Worm (Caenorhabditis elegans) whole organism, L4/young adult: Measurements from ENCODE around the gene oac-54.

Experiments used
- W03F9.2 ChIP-seq: fragments of 150-350 bp; optimal IDR thresholded peaks from 2 replicates; lab custom pipeline; 2014; ENCODE audit warnings: missing biosample characterization, missing genetic modification characterization
- dao-5 ChIP-seq: sonication (generic microtip); optimal IDR thresholded peaks from 2 replicates; lab custom pipeline; 2016; ENCODE audit warnings: missing genotype, missing genetic modification characterization, moderate library complexity, missing compliant biosample characterization
- him-1 ChIP-seq: sonication (generic microtip); optimal IDR thresholded peaks from 2 replicates; lab custom pipeline; 2016; ENCODE audit warnings: missing genotype, missing genetic modification reagents, missing genetic modification characterization, missing compliant biosample characterization

The oac-54 gene

DNA sequence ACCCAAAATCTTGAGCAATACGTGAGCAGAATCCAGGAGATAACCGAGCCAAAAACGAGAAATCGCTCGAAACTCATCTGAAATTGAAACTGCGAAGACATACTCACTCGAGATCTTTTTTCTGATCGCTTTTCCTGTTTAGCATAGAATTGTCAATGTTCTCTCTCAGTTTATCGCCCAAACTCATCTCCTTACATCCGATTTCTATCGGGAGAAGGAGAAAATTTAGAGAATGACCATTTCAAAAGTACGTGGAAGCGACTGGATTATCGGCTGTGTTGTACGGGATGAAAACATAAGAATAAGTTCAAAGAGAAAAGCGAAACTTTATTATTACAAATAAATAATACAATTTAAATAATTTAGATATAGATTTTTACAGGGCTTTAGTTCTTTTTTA is 14.9 kb downstream of the oac-54 start, which contains the start of gene T23G7.2:
TSS of gene T23G7.2 (minus strand) at position 101 of the 400 bp plus-strand sequence.
- no peak for TF ChIP-seq him-1 (tag; lab: Kevin White, UChicago)
- no peak for TF ChIP-seq dao-5
- no peak for TF ChIP-seq W03F9.2 (tag; lab: Kevin White, UChicago)

DNA sequence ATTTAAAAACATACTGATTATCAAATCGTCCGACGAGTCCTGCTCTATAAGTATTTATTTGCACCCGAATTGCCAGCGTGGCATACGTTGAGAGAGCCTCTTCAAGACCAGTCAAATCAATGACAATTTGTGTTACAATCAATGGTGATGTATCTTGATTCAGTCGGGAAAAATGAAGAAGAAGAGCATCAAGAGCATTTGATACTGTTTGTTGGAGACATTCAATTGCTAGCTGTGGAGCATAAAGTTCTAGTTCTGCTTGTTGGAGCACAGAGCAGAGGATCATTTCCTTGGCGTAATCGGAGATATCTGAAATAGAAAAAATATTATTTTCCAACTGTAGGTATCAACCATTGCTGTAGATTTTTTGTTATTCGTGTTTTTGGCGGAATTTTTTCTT is 15.6 kb downstream of the oac-54 start:
- TF ChIP-seq dao-5 (no peak), him-1 (tag; lab: Kevin White, UChicago) (no peak), W03F9.2 (tag; lab: Kevin White, UChicago) (no peak)

DNA sequence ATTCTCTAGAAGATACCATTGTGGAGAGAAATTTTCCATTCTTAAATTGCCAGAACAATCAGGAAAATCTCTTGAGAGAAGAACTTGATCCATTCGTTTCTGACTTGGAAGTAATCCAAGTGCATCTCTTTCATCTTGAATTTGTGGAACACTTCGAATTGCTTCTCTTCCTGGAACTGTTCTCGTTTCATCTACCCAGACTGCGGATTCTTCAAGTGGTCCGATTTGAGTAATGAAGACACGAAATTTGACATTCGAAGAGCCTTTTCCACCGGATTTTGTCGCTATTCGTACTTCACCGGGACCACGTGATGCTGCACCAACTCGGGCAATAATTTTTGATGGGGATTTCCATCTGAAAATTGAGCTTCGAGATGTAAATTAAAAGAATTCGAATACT is 18.6 kb downstream of the oac-54 start:
- TF ChIP-seq him-1 (tag; lab: Kevin White, UChicago) (no peak), dao-5 (no peak), W03F9.2 (tag; lab: Kevin White, UChicago) (no peak)

DNA sequence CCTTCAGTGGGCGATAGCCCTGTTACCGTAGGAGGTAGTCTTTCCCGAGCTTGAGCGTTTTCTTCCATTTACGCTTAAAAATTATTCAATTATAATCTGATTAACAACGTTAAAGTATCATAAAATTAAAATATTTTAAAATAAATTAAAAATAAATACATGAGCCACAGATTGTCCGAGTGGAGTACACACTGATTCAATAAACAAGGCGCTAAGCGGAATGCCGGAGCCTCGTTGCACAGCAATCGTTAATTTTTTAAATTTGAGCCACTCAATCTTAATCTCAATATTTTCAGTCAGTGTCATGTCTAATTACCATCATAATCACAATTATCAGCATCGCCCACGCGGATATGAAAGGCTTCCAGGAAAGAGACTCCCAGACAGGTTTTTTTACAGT is 19.2 kb downstream of the oac-54 start, which contains the start of the genes sec-5 and pir-1:
TSS of gene sec-5 (minus strand) at position 73 of the 400 bp plus-strand sequence.
TSS of gene pir-1 (plus strand) at position 221 of the 400 bp plus-strand sequence.
- TF ChIP-seq W03F9.2 (tag; lab: Kevin White, UChicago) (peak; percentile 11), him-1 (tag; lab: Kevin White, UChicago) (no peak)

DNA sequence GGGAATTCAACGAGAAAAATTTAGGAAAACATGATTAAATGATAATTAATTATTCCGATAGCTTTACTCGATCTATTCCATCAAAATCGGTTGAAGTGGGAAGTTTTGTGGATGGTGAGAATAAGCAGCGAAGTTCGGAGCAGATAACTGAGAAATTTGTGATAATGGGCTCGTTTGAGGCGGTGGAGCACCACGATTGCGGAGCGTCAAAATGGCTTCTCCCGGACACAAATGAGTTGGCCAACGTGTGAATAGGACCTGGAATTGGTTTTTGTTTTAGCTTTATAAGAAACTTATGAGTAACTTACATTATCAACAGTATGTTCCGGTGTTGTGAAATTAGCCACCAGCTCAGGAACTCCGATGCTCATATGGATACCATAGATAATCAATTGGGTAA is 20.9 kb downstream of the oac-54 start:
- TF ChIP-seq W03F9.2 (tag; lab: Kevin White, UChicago) (no peak), him-1 (tag; lab: Kevin White, UChicago) (no peak), dao-5 (no peak)

DNA sequence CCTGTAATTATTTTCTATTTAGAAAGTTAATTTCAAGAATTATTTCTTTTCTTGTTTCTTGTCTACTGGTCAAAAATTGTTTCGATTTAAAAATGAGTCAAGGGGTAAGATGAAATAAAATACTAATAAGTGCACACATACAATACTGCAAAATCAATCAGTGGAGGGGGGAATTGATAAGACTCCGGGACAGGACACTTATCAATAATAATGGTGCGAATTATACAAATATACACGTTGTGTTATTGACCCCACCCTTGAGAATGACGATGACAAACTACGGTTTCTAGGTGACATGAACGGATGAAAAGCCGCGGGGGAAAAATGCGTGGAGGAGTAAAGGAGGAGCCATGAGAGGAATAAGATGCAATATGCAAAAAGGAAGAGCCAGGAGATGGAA is 23.2 kb downstream of the oac-54 start:
- TF ChIP-seq dao-5 (no peak), W03F9.2 (tag; lab: Kevin White, UChicago) (no peak), him-1 (tag; lab: Kevin White, UChicago) (no peak)

DNA sequence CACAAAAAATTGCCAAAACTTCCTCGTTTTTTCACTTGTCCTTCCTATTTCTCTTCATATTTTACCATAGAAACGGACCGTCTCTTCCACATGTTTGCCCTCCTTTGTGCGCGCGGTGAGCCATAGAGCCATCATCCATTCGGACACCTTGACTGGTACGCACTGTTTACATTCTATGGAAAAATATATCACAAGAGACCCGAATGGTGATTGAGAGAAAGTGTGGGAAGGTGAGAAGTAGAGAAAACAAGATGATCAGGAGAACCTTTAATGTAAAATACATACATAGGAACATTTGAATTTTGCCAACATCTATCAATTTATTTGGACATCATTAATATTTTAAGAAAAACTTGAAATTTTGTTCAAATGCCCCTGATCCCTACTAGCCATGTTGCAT is 28.0 kb downstream of the oac-54 start:
- TF ChIP-seq him-1 (tag; lab: Kevin White, UChicago) = no peak
- no peak for TF ChIP-seq W03F9.2 (tag; lab: Kevin White, UChicago)
- TF ChIP-seq dao-5 = no peak

DNA sequence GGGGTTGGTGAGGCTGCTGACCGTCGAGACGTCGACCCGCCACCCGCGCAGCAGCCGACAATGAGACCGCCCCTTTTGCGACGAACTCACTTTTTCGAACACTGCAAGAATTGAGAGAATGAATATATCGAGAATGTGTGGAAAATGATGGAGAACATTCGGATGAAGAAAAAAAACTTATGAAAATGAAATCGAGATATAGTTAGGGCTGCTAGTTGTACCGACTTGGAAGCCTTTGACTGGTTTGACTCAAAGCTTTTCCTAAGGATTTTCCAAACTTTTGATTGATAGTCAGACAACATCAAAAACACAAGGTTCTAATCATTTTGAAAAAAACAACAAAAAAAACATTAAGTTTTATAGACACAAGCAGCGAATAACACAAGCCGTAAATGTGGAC is 30.5 kb downstream of the oac-54 start, which contains the start of gene sym-2:
TSS of gene sym-2 (minus strand) at position 101 of the 400 bp plus-strand sequence.
- TF ChIP-seq him-1 (tag; lab: Kevin White, UChicago) (no peak), W03F9.2 (tag; lab: Kevin White, UChicago) (no peak), dao-5 (no peak)

DNA sequence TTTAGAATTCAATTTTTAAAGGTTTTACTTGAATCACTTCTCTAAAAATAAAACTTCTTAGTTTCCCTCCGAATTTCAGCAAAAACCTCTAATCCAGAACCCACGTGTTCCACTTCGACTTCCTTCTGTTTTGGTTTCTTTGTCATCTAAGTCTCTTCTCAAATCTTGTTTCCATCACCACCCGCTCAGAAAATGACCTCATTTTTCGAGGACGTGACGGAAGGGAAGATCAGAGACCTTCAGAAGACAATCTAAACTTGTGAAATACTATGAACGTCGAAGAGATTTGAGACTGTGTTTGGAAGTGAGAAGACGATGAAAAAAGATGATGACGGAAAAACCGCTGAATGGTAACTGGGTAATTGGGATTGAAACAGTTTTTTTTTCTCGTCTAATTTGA is 31.7 kb downstream of the oac-54 start:
- TF ChIP-seq him-1 (tag; lab: Kevin White, UChicago) (no peak), W03F9.2 (tag; lab: Kevin White, UChicago) (no peak), dao-5 (no peak)

DNA sequence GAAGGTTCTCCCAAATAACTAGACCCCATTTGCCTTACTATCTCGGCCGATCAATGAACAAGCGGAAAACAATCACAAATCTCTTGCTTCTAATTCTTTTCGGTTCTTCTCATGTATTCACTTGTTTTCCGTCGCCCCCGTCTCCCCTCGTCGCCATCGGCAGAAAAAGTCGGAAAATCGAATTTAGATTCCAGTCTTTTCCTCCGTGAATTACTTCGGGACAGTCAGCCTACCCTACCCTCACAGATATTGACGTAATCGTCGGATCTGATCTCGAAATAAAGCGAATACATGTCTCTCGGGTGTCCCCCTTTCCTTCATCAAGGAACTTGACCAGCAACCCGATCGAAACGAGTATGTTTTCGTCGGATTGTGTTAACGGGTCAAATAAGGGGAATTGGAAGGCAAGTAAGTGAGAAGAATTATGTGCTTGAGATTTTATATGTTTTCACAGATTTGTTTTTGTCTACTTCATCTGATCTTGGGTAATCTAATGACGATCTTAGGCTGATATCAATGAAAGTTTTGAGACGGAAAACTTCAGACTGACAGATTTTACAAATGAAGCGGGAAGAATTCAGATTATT is 32.7 kb downstream of the oac-54 start:
- TF ChIP-seq dao-5 = no peak

DNA sequence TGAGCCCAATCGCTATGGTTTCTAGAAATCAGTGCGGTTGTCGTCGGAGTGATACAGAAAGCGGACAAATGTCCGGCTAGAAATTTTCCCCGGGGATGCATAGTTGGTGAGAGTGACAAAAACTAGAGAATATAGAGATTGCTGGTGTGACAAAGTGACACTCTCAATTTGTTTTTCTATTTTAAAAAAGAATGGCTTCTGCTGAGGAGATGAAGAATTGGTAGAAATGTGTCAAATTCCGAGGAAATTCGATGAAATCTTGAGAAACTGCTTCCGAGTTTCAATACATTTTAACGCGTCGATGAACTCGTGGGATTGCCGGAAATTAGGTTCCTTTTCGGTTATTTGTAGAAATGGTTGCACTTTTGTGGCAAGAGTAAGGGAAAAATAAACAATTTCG is 36.3 kb downstream of the oac-54 start, which contains the start of gene twk-4:
TSS of gene twk-4 (minus strand) at position 101 of the 400 bp plus-strand sequence.
- TF ChIP-seq dao-5 (no peak), W03F9.2 (tag; lab: Kevin White, UChicago) (no peak), him-1 (tag; lab: Kevin White, UChicago) (no peak)

DNA sequence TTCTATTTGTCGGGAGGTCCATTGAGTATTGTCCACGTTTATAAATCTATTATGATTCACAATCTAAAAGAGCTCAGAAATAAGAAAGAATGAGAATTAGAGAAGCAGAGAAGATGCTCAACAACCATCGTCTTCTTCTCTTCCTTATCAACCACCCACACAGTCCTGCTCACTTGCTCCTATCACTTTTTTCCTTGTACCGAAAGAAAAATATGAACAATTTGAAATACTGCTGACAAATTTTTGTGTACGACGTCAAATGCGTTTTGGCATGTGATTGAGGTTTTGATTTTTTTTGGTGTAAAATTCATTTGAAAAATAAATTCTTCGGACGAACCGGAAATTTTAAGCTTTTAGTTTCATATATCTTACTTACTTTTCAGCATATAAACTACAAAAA is 38.4 kb downstream of the oac-54 start:
- TF ChIP-seq him-1 (tag; lab: Kevin White, UChicago) (no peak), W03F9.2 (tag; lab: Kevin White, UChicago) (peak; percentile 44)

DNA sequence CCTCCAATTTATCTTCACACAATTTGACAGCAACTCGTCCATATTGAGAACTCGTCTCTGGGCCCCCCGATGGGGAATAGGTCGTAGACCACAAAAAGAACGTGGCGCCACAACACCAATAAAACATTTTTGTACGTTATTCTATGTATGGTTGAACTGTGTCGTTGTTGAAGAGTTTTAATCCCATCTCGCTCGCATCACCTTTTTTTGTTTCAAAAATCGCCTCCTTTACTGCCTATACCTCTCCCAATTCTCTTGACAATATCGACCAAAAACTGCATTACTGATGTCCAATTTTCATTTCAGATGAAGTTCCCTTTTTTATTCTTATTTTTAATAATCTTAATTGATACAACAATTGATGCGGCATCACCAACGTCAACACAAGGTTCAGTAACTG is 39.3 kb downstream of the oac-54 start, which contains the start of gene let-23:
TSS of gene let-23 (plus strand) at position 301 of the 400 bp plus-strand sequence.
- no peak for TF ChIP-seq W03F9.2 (tag; lab: Kevin White, UChicago)
- no peak for TF ChIP-seq him-1 (tag; lab: Kevin White, UChicago)
- TF ChIP-seq dao-5 = no peak
